Worm (Caenorhabditis elegans): ENCODE measurements around the gene K07D4.4.

DNA sequence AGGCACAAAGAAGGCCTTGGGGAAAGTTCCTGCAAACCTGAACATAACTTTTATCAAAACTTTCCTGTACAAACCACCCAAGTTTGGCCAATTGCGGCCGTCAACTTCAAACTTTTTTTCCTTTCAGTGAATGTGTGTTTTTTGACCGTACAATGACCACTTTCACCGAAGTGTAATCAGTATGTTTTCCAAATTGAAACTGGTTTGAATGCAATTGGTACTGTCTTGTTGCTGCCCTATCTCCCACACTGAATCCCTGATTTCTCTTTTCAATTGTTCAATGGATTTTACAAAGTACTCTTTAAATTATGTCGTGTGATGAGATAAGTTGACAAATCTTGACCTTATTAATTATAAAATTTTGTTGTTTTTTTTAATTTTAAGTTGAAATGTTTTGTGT lies 31.8 kb downstream of the K07D4.4 start:
- no peak for TF ChIP-seq W03F9.2 (tag; optimal IDR thresholded peaks at IDR 0.05)
- TF ChIP-seq him-1 (tag; optimal IDR thresholded peaks at IDR 0.05) = no peak
- TF ChIP-seq dao-5 (tag; optimal IDR thresholded peaks at IDR 0.05) = no peak

Measured in whole organism, L4/young adult.